Worm (Caenorhabditis elegans): ENCODE measurements around the gene srj-29.

- TF ChIP-seq W03F9.2 (tag; optimal IDR thresholded peaks at IDR 0.05) (no peak), him-1 (tag; optimal IDR thresholded peaks at IDR 0.05) (no peak), dao-5 (tag; optimal IDR thresholded peaks at IDR 0.05) (no peak)
Measured at ce11 chrV:16046573-16046972, 28.9 kb upstream of the srj-29 start, which contains the start of gene ZK285.2.
